Fruit fly (Drosophila melanogaster) whole organism, embryonic: ENCODE data around the gene CG15725.

Experiments used
- Adf1 ChIP-seq: fragments of 200-800 bp; sonication (Bioruptor generic); IDR thresholded peaks from 2 replicates; pipeline ENCODE4 v1.3.6; 2022; ENCODE audit warnings: missing biosample characterization, missing genetic modification characterization
- Atf3 ChIP-seq: fragments of 200-800 bp; sonication (Bioruptor generic); optimal IDR thresholded peaks from 3 replicates; lab custom pipeline; 2016; ENCODE audit warnings: missing biosample characterization, missing genetic modification characterization
- CG10431 ChIP-seq: fragments of 200-800 bp; sonication (Bioruptor generic); optimal IDR thresholded peaks from 3 replicates; lab custom pipeline; 2018; ENCODE audit warnings: missing biosample characterization, mild to moderate bottlenecking, missing genetic modification characterization
- CG10462 ChIP-seq: fragments of 200-800 bp; sonication (Bioruptor generic); optimal IDR thresholded peaks from 2 replicates; lab custom pipeline; 2016; ENCODE audit warnings: missing biosample characterization, missing genetic modification characterization
- CG10565 ChIP-seq: fragments of 200-800 bp; sonication (Bioruptor generic); optimal IDR thresholded peaks from 3 replicates; lab custom pipeline; 2016; ENCODE audit warnings: missing biosample characterization, mild to moderate bottlenecking, missing genetic modification characterization
- CG12391 ChIP-seq: fragments of 200-800 bp; sonication (Bioruptor generic); optimal IDR thresholded peaks from 3 replicates; lab custom pipeline; 2018; ENCODE audit warnings: missing biosample characterization, mild to moderate bottlenecking, missing genetic modification characterization, moderate library complexity
- CG12744 ChIP-seq: fragments of 200-800 bp; sonication (Bioruptor generic); optimal IDR thresholded peaks from 2 replicates; lab custom pipeline; 2016; ENCODE audit warnings: missing biosample characterization, missing genetic modification characterization
- CG13123 ChIP-seq: fragments of 200-800 bp; sonication (Bioruptor generic); optimal IDR thresholded peaks from 2 replicates; lab custom pipeline; 2016; ENCODE audit warnings: missing biosample characterization, missing genetic modification characterization
- CG13424 ChIP-seq: fragments of 200-800 bp; sonication (Bioruptor generic); optimal IDR thresholded peaks from 2 replicates; lab custom pipeline; 2019; ENCODE audit warnings: missing biosample characterization, mild to moderate bottlenecking, missing genetic modification characterization, moderate library complexity
- CG17328 ChIP-seq: fragments of 200-800 bp; sonication (Bioruptor generic); IDR thresholded peaks from 2 replicates; pipeline ENCODE4 v1.3.6; 2022; ENCODE audit warnings: missing biosample characterization, missing genetic modification characterization
- CG2202 ChIP-seq: fragments of 200-800 bp; sonication (Bioruptor generic); optimal IDR thresholded peaks from 2 replicates; lab custom pipeline; 2018; ENCODE audit warnings: missing biosample characterization, mild to moderate bottlenecking, missing genetic modification characterization
- CG32767 ChIP-seq: fragments of 200-800 bp; sonication (Bioruptor generic); IDR thresholded peaks from 2 replicates; pipeline ENCODE4 v1.3.6; 2022; ENCODE audit warnings: missing biosample characterization, missing genetic modification characterization
- CG3281 ChIP-seq: fragments of 200-800 bp; sonication (Bioruptor generic); optimal IDR thresholded peaks from 3 replicates; lab custom pipeline; 2017; ENCODE audit warnings: missing biosample characterization, mild to moderate bottlenecking, missing genetic modification characterization
- CG34376 ChIP-seq: fragments of 200-800 bp; sonication (Bioruptor generic); optimal IDR thresholded peaks from 2 replicates; lab custom pipeline; 2018; ENCODE audit warnings: missing biosample characterization, mild to moderate bottlenecking, missing genetic modification characterization
- CG3847 ChIP-seq: fragments of 200-800 bp; sonication (Bioruptor generic); IDR thresholded peaks from 2 replicates; pipeline ENCODE4 v1.3.6; 2022; ENCODE audit warnings: missing biosample characterization, missing genetic modification characterization
- CG4328 ChIP-seq: fragments of 200-800 bp; sonication (Bioruptor generic); optimal IDR thresholded peaks from 3 replicates; lab custom pipeline; 2017; ENCODE audit warnings: missing biosample characterization, missing genetic modification reagents, missing genetic modification characterization
- CG4360 ChIP-seq: fragments of 200-800 bp; sonication (Bioruptor generic); IDR thresholded peaks from 2 replicates; pipeline ENCODE4 v1.3.6; 2022; ENCODE audit warnings: missing biosample characterization, missing genetic modification characterization
- CG6854 ChIP-seq: fragments of 200-800 bp; sonication (Bioruptor generic); optimal IDR thresholded peaks from 3 replicates; lab custom pipeline; 2017; ENCODE audit warnings: missing biosample characterization, mild to moderate bottlenecking, missing genetic modification characterization
- CG8388 ChIP-seq: fragments of 200-800 bp; sonication (Bioruptor generic); optimal IDR thresholded peaks from 2 replicates; lab custom pipeline; 2019; ENCODE audit warnings: missing biosample characterization, mild to moderate bottlenecking, missing genetic modification characterization, moderate library complexity
- Dref ChIP-seq: fragments of 200-800 bp; sonication (Bioruptor generic); IDR thresholded peaks from 2 replicates; pipeline ENCODE4 v1.3.6; 2022; ENCODE audit warnings: missing biosample characterization, missing genetic modification characterization
- ERR ChIP-seq: fragments of 200-800 bp; sonication (Bioruptor generic); optimal IDR thresholded peaks from 2 replicates; lab custom pipeline; 2016; ENCODE audit warnings: missing biosample characterization, missing genetic modification characterization
- GATAe ChIP-seq: fragments of 200-800 bp; sonication (Bioruptor generic); conservative IDR thresholded peaks from 2 replicates; pipeline ENCODE4 v1.3.6; 2022; ENCODE audit warnings: missing biosample characterization, missing genetic modification characterization
- Max ChIP-seq: fragments of 200-800 bp; sonication (Bioruptor generic); optimal IDR thresholded peaks from 2 replicates; lab custom pipeline; 2016; ENCODE audit warnings: missing biosample characterization, mild to moderate bottlenecking, missing genetic modification characterization
- Nf-YC ChIP-seq: fragments of 200-800 bp; optimal IDR thresholded peaks from 3 replicates; lab custom pipeline; 2019; ENCODE audit warnings: missing biosample characterization, mild to moderate bottlenecking, missing genetic modification characterization, moderate library complexity
- Sox100B ChIP-seq: fragments of 200-800 bp; sonication (Bioruptor generic); optimal IDR thresholded peaks from 3 replicates; lab custom pipeline; 2018; ENCODE audit warnings: missing biosample characterization, mild to moderate bottlenecking, missing genetic modification characterization
- Xbp1 ChIP-seq: fragments of 200-800 bp; sonication (Bioruptor generic); optimal IDR thresholded peaks from 3 replicates; lab custom pipeline; 2016; ENCODE audit warnings: missing biosample characterization, mild to moderate bottlenecking, missing genetic modification characterization
- abd-A ChIP-seq: fragments of 200-800 bp; sonication (Bioruptor generic); optimal IDR thresholded peaks from 3 replicates; lab custom pipeline; 2019; ENCODE audit warnings: missing biosample characterization, mild to moderate bottlenecking, missing genetic modification characterization, moderate library complexity
- ac ChIP-seq: fragments of 200-800 bp; sonication (Bioruptor generic); optimal IDR thresholded peaks from 3 replicates; lab custom pipeline; 2017; ENCODE audit warnings: missing biosample characterization, mild to moderate bottlenecking, missing genetic modification characterization
- bsh ChIP-seq, 2 experiments: fragments of 200-800 bp; sonication (Bioruptor generic); optimal IDR thresholded peaks; 2 replicates each; lab custom pipeline; 2017 to 2018; ENCODE audit warnings: mild to moderate bottlenecking in 2 of 2, missing biosample characterization in 2 of 2, missing genetic modification characterization in 2 of 2, moderate library complexity in 1 of 2
- cato ChIP-seq: fragments of 200-800 bp; sonication (Bioruptor generic); optimal IDR thresholded peaks from 2 replicates; lab custom pipeline; 2016; ENCODE audit warnings: missing biosample characterization, missing genetic modification characterization, borderline replicate concordance
- disco-r ChIP-seq: fragments of 200-800 bp; sonication (Bioruptor generic); optimal IDR thresholded peaks from 2 replicates; lab custom pipeline; 2016; ENCODE audit warnings: missing biosample characterization, missing genetic modification characterization
- dmrt11E ChIP-seq: fragments of 200-800 bp; sonication (Bioruptor generic); optimal IDR thresholded peaks from 3 replicates; lab custom pipeline; 2018; ENCODE audit warnings: missing biosample characterization, mild to moderate bottlenecking, missing genetic modification characterization, moderate library complexity
- en ChIP-seq: fragments of 200-800 bp; sonication (Bioruptor generic); optimal IDR thresholded peaks from 2 replicates; lab custom pipeline; 2016; ENCODE audit warnings: missing biosample characterization, missing genetic modification characterization
- exex ChIP-seq: fragments of 200-800 bp; sonication (Bioruptor generic); optimal IDR thresholded peaks from 4 replicates; lab custom pipeline; 2018; ENCODE audit warnings: missing biosample characterization, mild to moderate bottlenecking, missing genetic modification characterization, moderate library complexity
- fd102C ChIP-seq: fragments of 200-800 bp; sonication (Bioruptor generic); optimal IDR thresholded peaks from 2 replicates; lab custom pipeline; 2018; ENCODE audit warnings: missing biosample characterization, mild to moderate bottlenecking, missing genetic modification characterization, moderate library complexity
- gem ChIP-seq: fragments of 200-800 bp; sonication (Bioruptor generic); optimal IDR thresholded peaks from 2 replicates; lab custom pipeline; 2019; ENCODE audit warnings: missing biosample characterization, mild to moderate bottlenecking, missing genetic modification characterization, moderate library complexity
- grau ChIP-seq: fragments of 200-800 bp; optimal IDR thresholded peaks from 3 replicates; lab custom pipeline; 2019; ENCODE audit warnings: missing biosample characterization, mild to moderate bottlenecking, missing genetic modification characterization, moderate library complexity
- gsb-n ChIP-seq: fragments of 200-800 bp; sonication (Bioruptor generic); optimal IDR thresholded peaks from 3 replicates; lab custom pipeline; 2018; ENCODE audit warnings: missing biosample characterization, mild to moderate bottlenecking, missing genetic modification characterization
- kah ChIP-seq: fragments of 200-800 bp; sonication (Bioruptor generic); optimal IDR thresholded peaks from 2 replicates; lab custom pipeline; 2018; ENCODE audit warnings: missing biosample characterization, mild to moderate bottlenecking, missing genetic modification characterization
- ken ChIP-seq: fragments of 200-800 bp; sonication (Bioruptor generic); IDR thresholded peaks from 3 replicates; pipeline ENCODE4 v1.3.6; 2022; ENCODE audit warnings: missing biosample characterization, missing genetic modification characterization
- kni ChIP-seq: fragments of 200-800 bp; sonication (Bioruptor generic); optimal IDR thresholded peaks from 3 replicates; lab custom pipeline; 2017; ENCODE audit warnings: mild to moderate bottlenecking, missing biosample characterization, missing genetic modification reagents, missing genetic modification characterization
- maf-S ChIP-seq: fragments of 200-800 bp; sonication (Bioruptor generic); optimal IDR thresholded peaks from 2 replicates; lab custom pipeline; 2016; ENCODE audit warnings: missing biosample characterization, missing genetic modification characterization
- oc ChIP-seq: fragments of 200-800 bp; sonication (Bioruptor generic); optimal IDR thresholded peaks from 2 replicates; lab custom pipeline; 2018; ENCODE audit warnings: missing biosample characterization, mild to moderate bottlenecking, missing genetic modification characterization, moderate library complexity
- pros ChIP-seq: fragments of 200-800 bp; sonication (Bioruptor generic); optimal IDR thresholded peaks from 3 replicates; lab custom pipeline; 2019; ENCODE audit warnings: missing biosample characterization, mild to moderate bottlenecking, missing genetic modification characterization, moderate library complexity
- sisA ChIP-seq: fragments of 200-800 bp; sonication (Bioruptor generic); IDR thresholded peaks from 2 replicates; pipeline ENCODE4 v1.3.6; 2022; ENCODE audit warnings: missing biosample characterization, missing genetic modification characterization
- sqz ChIP-seq: fragments of 200-800 bp; sonication (Bioruptor generic); optimal IDR thresholded peaks from 3 replicates; lab custom pipeline; 2018; ENCODE audit warnings: missing biosample characterization, mild to moderate bottlenecking, missing genetic modification characterization
- tll ChIP-seq, 2 experiments: fragments of 200-800 bp in 1 of 2; fragments of >200 bp in 1 of 2; sonication (Bioruptor generic) in 1 of 2; optimal IDR thresholded peaks; 2 replicates each; lab custom pipeline; 2017 to 2019; ENCODE audit warnings: missing biosample characterization in 2 of 2, missing genetic modification characterization in 2 of 2, mild to moderate bottlenecking in 1 of 2, moderate library complexity in 1 of 2
- wdn ChIP-seq: fragments of 200-800 bp; sonication (Bioruptor generic); IDR thresholded peaks from 2 replicates; pipeline ENCODE4 v1.3.6; 2022; ENCODE audit warnings: missing biosample characterization, missing genetic modification characterization
- zen ChIP-seq: fragments of 200-800 bp; sonication (Bioruptor generic); optimal IDR thresholded peaks from 3 replicates; lab custom pipeline; 2018; ENCODE audit warnings: missing biosample characterization, mild to moderate bottlenecking, missing genetic modification characterization, moderate library complexity

The CG15725 gene

DNA sequence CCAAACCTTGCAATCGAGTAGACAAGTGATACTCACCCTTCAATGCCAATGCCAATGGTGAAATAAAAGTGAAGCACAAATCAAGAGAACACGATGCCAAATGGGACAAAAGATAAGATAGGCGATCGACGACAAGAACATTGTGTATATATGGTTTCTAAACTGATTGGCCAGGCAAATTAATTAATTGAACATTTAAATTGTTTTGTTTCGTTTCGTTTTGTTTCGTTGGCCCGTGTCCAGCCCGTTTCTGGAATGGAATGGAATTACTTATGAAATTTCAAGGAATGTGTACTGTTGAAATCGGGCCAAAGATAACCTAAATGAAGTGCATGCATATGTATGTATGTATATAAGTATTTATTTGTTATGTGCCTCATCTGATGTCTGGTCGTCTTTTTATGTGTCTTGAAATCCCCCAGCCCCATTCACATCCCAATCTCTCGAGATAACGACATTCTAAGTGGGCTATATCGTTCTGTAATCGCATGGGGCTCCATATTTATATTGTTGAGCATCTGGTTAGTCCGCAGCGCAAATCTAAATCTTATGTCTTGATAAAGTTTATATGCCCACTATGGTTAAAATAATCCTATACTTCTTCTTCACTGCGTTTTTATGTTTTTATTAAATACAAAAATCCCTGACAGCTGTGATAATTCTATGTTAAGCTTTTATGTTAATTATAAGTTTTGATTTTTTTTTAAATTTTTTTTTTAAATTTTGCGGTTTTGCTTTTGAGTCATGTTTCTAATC lies 29.7 kb upstream of the CG15725 start (continued):
- TF ChIP-seq kni (no peak), cato (no peak), ken (GFP tag; lab: Robert Waterston, UW) (no peak), CG10431 (GFP tag; lab: Kevin White, UChicago) (no peak), sqz (no peak), oc (tag; lab: Kevin White, UChicago) (no peak), CG32767 (GFP tag; lab: Robert Waterston, UW) (no peak), CG12391 (tag; lab: Kevin White, UChicago) (no peak), bsh (GFP tag; optimal IDR thresholded peaks at IDR 0.05; lab: Kevin White, UChicago) (peak in 1 of 2 experiments; percentile 26), fd102C (GFP tag; lab: Kevin White, UChicago) (no peak), kah (no peak), pros (GFP tag; lab: Kevin White, UChicago) (no peak), CG8388 (GFP tag; lab: Kevin White, UChicago) (peak; percentile 3), CG34376 (GFP tag; lab: Kevin White, UChicago) (peak; percentile 35), tll (GFP tag; optimal IDR thresholded peaks at IDR 0.05; lab: Kevin White, UChicago) (no peak), CG13123 (GFP tag; lab: Kevin White, UChicago) (no peak), exex (tag; lab: Kevin White, UChicago) (peak; percentile 79), Max (no peak), GATAe (GFP tag; lab: Robert Waterston, UW) (no peak), Atf3 (no peak), wdn (GFP tag; lab: Robert Waterston, UW) (no peak), gem (tag; lab: Kevin White, UChicago) (peak; percentile 32), CG2202 (tag; lab: Kevin White, UChicago) (no peak), en (no peak), CG6854 (GFP tag; lab: Kevin White, UChicago) (no peak), Adf1 (GFP tag; lab: Robert Waterston, UW) (no peak), Dref (GFP tag; lab: Robert Waterston, UW) (no peak), Nf-YC (tag; lab: Kevin White, UChicago) (no peak), maf-S (GFP tag; lab: Kevin White, UChicago) (no peak), CG12744 (no peak), CG10565 (GFP tag; lab: Kevin White, UChicago) (no peak), ERR (GFP tag; lab: Kevin White, UChicago) (no peak), abd-A (no peak), zen (tag; lab: Kevin White, UChicago) (no peak), sisA (no peak), gsb-n (tag; lab: Kevin White, UChicago) (no peak), CG10462 (GFP tag; lab: Kevin White, UChicago) (no peak), disco-r (no peak), CG13424 (tag; lab: Kevin White, UChicago) (peak; percentile 7), Sox100B (peak; percentile 24), CG3847 (no peak), CG4328 (no peak), dmrt11E (tag; lab: Kevin White, UChicago) (peak; percentile 2), CG17328 (GFP tag; lab: Robert Waterston, UW) (no peak), grau (tag; lab: Kevin White, UChicago) (peak; percentile 13), ac (no peak), CG3281 (GFP tag; lab: Kevin White, UChicago) (peak; percentile 26), Xbp1 (GFP tag; lab: Kevin White, UChicago) (peak; percentile 5), CG4360 (GFP tag; lab: Robert Waterston, UW) (no peak)
